Fruit fly (Drosophila melanogaster): ENCODE data around the gene CG42729.

dm6 chr3L:15533402-15534129, 6.2 kb upstream of the CG42729 start:
- TF ChIP-seq CG8478 (optimal IDR thresholded peaks at IDR 0.05), result no peak
- no peak for TF ChIP-seq CTCF (optimal IDR thresholded peaks at IDR 0.05)

Measured in S2 (cell line).